Fruit fly (Drosophila melanogaster) whole organism, embryonic: ENCODE measurements around the gene CG45207.

ENCODE experiments used
- Abd-B ChIP-seq: fragments of 200-800 bp; sonication (Bioruptor generic); optimal IDR thresholded peaks from 2 replicates; lab custom pipeline; 2018; ENCODE audit warnings: missing biosample characterization, mild to moderate bottlenecking, missing genetic modification characterization, moderate library complexity
- Bdp1 ChIP-seq: fragments of 200-800 bp; sonication (Bioruptor generic); optimal IDR thresholded peaks from 3 replicates; lab custom pipeline; 2016; ENCODE audit warnings: missing biosample characterization, missing genetic modification characterization
- CG10209 ChIP-seq: fragments of 200-800 bp; sonication (Bioruptor generic); optimal IDR thresholded peaks from 3 replicates; lab custom pipeline; 2017; ENCODE audit warnings: missing biosample characterization, mild to moderate bottlenecking, missing genetic modification characterization, missing genetic modification reagents
- CG10543 ChIP-seq: fragments of 200-800 bp; sonication (Bioruptor generic); optimal IDR thresholded peaks from 3 replicates; lab custom pipeline; 2017; ENCODE audit warnings: missing biosample characterization, mild to moderate bottlenecking, missing genetic modification characterization, moderate library complexity
- CG11085 ChIP-seq: fragments of 200-800 bp; sonication (Bioruptor generic); IDR thresholded peaks from 2 replicates; pipeline ENCODE4 v1.3.6; 2022; ENCODE audit warnings: missing biosample characterization, missing genetic modification characterization
- CG11093 ChIP-seq: fragments of 200-800 bp; sonication (Bioruptor generic); IDR thresholded peaks from 3 replicates; pipeline ENCODE4 v1.3.6; 2022; ENCODE audit warnings: missing biosample characterization, missing genetic modification characterization
- CG12659 ChIP-seq: fragments of 200-800 bp; sonication (Bioruptor generic); optimal IDR thresholded peaks from 3 replicates; lab custom pipeline; 2017; ENCODE audit warnings: mild to moderate bottlenecking, missing biosample characterization, missing genetic modification reagents, missing genetic modification characterization
- CG13296 ChIP-seq: fragments of 200-800 bp; sonication (Bioruptor generic); optimal IDR thresholded peaks from 3 replicates; lab custom pipeline; 2018; ENCODE audit warnings: missing biosample characterization, mild to moderate bottlenecking, missing genetic modification characterization
- CG15269 ChIP-seq: fragments of 200-800 bp; sonication (Bioruptor generic); optimal IDR thresholded peaks from 2 replicates; lab custom pipeline; 2018; ENCODE audit warnings: missing biosample characterization, mild to moderate bottlenecking, missing genetic modification characterization, moderate library complexity
- CG15479 ChIP-seq: fragments of 200-800 bp; sonication (Bioruptor generic); optimal IDR thresholded peaks from 3 replicates; lab custom pipeline; 2019; ENCODE audit warnings: missing biosample characterization, mild to moderate bottlenecking, missing genetic modification characterization, moderate library complexity
- CG1832 ChIP-seq: fragments of 200-800 bp; sonication (Bioruptor generic); optimal IDR thresholded peaks from 2 replicates; lab custom pipeline; 2017; ENCODE audit warnings: missing biosample characterization, mild to moderate bottlenecking, missing genetic modification characterization, inconsistent platforms
- CG3407 ChIP-seq: fragments of 200-800 bp; sonication (Bioruptor generic); optimal IDR thresholded peaks from 2 replicates; lab custom pipeline; 2018; ENCODE audit warnings: missing biosample characterization, mild to moderate bottlenecking, missing genetic modification characterization
- CG4707 ChIP-seq: fragments of 200-800 bp; sonication (Bioruptor generic); optimal IDR thresholded peaks from 2 replicates; lab custom pipeline; 2018; ENCODE audit warnings: missing biosample characterization, mild to moderate bottlenecking, missing genetic modification characterization, moderate library complexity
- CG5953 ChIP-seq: fragments of 200-800 bp; sonication (Bioruptor generic); IDR thresholded peaks from 2 replicates; pipeline ENCODE4 v1.3.6; 2022; ENCODE audit warnings: missing biosample characterization, missing genetic modification characterization
- CG7372 ChIP-seq: fragments of 200-800 bp; sonication (Bioruptor generic); IDR thresholded peaks from 2 replicates; pipeline ENCODE4 v1.3.6; 2022; ENCODE audit warnings: missing biosample characterization, missing genetic modification characterization
- CG7556 ChIP-seq: fragments of 200-800 bp; sonication (Bioruptor generic); optimal IDR thresholded peaks from 2 replicates; lab custom pipeline; 2017; ENCODE audit warnings: missing biosample characterization, mild to moderate bottlenecking, missing genetic modification characterization
- CG7745 ChIP-seq: fragments of 200-800 bp; sonication (Bioruptor generic); optimal IDR thresholded peaks from 2 replicates; lab custom pipeline; 2018; ENCODE audit warnings: missing biosample characterization, mild to moderate bottlenecking, missing genetic modification characterization, moderate library complexity
- CG8388 ChIP-seq: fragments of 200-800 bp; sonication (Bioruptor generic); optimal IDR thresholded peaks from 2 replicates; lab custom pipeline; 2019; ENCODE audit warnings: missing biosample characterization, mild to moderate bottlenecking, missing genetic modification characterization, moderate library complexity
- CG9876 ChIP-seq: fragments of 200-800 bp; sonication (Bioruptor generic); optimal IDR thresholded peaks from 2 replicates; lab custom pipeline; 2016; ENCODE audit warnings: missing biosample characterization, missing genetic modification characterization
- D19B ChIP-seq: fragments of 200-800 bp; sonication (Bioruptor generic); optimal IDR thresholded peaks from 2 replicates; lab custom pipeline; 2017; ENCODE audit warnings: missing biosample characterization, mild to moderate bottlenecking, missing genetic modification characterization
- E2f2 ChIP-seq: fragments of 200-800 bp; sonication (Bioruptor generic); IDR thresholded peaks from 2 replicates; pipeline ENCODE4 v1.3.6; 2022; ENCODE audit warnings: missing biosample characterization, missing genetic modification characterization
- GATAe ChIP-seq: fragments of 200-800 bp; sonication (Bioruptor generic); conservative IDR thresholded peaks from 2 replicates; pipeline ENCODE4 v1.3.6; 2022; ENCODE audit warnings: missing biosample characterization, missing genetic modification characterization
- H15 ChIP-seq: fragments of 200-800 bp; sonication (Bioruptor generic); IDR thresholded peaks from 3 replicates; pipeline ENCODE4 v1.3.6; 2022; ENCODE audit warnings: missing biosample characterization, missing genetic modification characterization
- Hand ChIP-seq: fragments of 200-800 bp; sonication (Bioruptor generic); optimal IDR thresholded peaks from 2 replicates; lab custom pipeline; 2017; ENCODE audit warnings: mild to moderate bottlenecking, missing biosample characterization, missing genetic modification reagents, missing genetic modification characterization
- Hey ChIP-seq: fragments of 200-800 bp; sonication (Bioruptor generic); optimal IDR thresholded peaks from 3 replicates; lab custom pipeline; 2018; ENCODE audit warnings: missing biosample characterization, mild to moderate bottlenecking, missing genetic modification characterization
- Lim3 ChIP-seq: fragments of 200-800 bp; sonication (Bioruptor generic); IDR thresholded peaks from 2 replicates; pipeline ENCODE4 v1.3.6; 2022; ENCODE audit warnings: missing biosample characterization, missing genetic modification characterization
- MESR4 ChIP-seq: fragments of 200-800 bp; sonication (Bioruptor generic); optimal IDR thresholded peaks from 2 replicates; lab custom pipeline; 2018; ENCODE audit warnings: missing biosample characterization, mild to moderate bottlenecking, missing genetic modification characterization, moderate library complexity
- MTF-1 ChIP-seq: fragments of 200-800 bp; sonication (Bioruptor generic); optimal IDR thresholded peaks from 2 replicates; lab custom pipeline; 2018; ENCODE audit warnings: missing biosample characterization, mild to moderate bottlenecking, missing genetic modification characterization, borderline replicate concordance
- Max ChIP-seq: fragments of 200-800 bp; sonication (Bioruptor generic); optimal IDR thresholded peaks from 2 replicates; lab custom pipeline; 2016; ENCODE audit warnings: missing biosample characterization, mild to moderate bottlenecking, missing genetic modification characterization
- Mrtf ChIP-seq: fragments of 200-800 bp; sonication (Bioruptor generic); IDR thresholded peaks from 3 replicates; pipeline ENCODE4 v1.3.6; 2022; ENCODE audit warnings: missing biosample characterization, missing genetic modification characterization
- NC2β ChIP-seq: fragments of 200-800 bp; sonication (Bioruptor generic); optimal IDR thresholded peaks from 2 replicates; lab custom pipeline; 2016; ENCODE audit warnings: missing biosample characterization, missing genetic modification characterization
- Nf-YC ChIP-seq: fragments of 200-800 bp; optimal IDR thresholded peaks from 3 replicates; lab custom pipeline; 2019; ENCODE audit warnings: missing biosample characterization, mild to moderate bottlenecking, missing genetic modification characterization, moderate library complexity
- NfI ChIP-seq: fragments of 200-800 bp; sonication (Bioruptor generic); optimal IDR thresholded peaks from 3 replicates; lab custom pipeline; 2018; ENCODE audit warnings: missing biosample characterization, mild to moderate bottlenecking, missing genetic modification characterization, moderate library complexity
- Side ChIP-seq: fragments of 200-800 bp; sonication (Bioruptor generic); optimal IDR thresholded peaks from 2 replicates; lab custom pipeline; 2016; ENCODE audit warnings: missing biosample characterization, missing genetic modification characterization
- Trl ChIP-seq, 3 experiments: fragments of >200 bp in 2 of 3; fragments of 200-800 bp in 1 of 3; sonication (Bioruptor generic) in 1 of 3; optimal IDR thresholded peaks; 2 replicates in 1 of 3; 3 replicates in 2 of 3; lab custom pipeline; 2016 to 2017; ENCODE audit warnings: missing biosample characterization in 1 of 3, missing genetic modification characterization in 1 of 3
- ci ChIP-seq: fragments of 200-800 bp; sonication (Bioruptor generic); IDR thresholded peaks from 3 replicates; pipeline ENCODE4 v1.3.6; 2022; ENCODE audit warnings: missing biosample characterization, missing genetic modification characterization
- grn ChIP-seq: fragments of 200-800 bp; sonication (Bioruptor generic); optimal IDR thresholded peaks from 3 replicates; lab custom pipeline; 2017; ENCODE audit warnings: missing biosample characterization, missing genetic modification characterization
- gsb ChIP-seq: fragments of 200-800 bp; sonication (Bioruptor generic); IDR thresholded peaks from 2 replicates; pipeline ENCODE4 v1.3.6; 2022; ENCODE audit warnings: missing biosample characterization, missing genetic modification characterization
- ken ChIP-seq: fragments of 200-800 bp; sonication (Bioruptor generic); IDR thresholded peaks from 3 replicates; pipeline ENCODE4 v1.3.6; 2022; ENCODE audit warnings: missing biosample characterization, missing genetic modification characterization
- mld ChIP-seq: fragments of 200-800 bp; sonication (Bioruptor generic); IDR thresholded peaks from 3 replicates; pipeline ENCODE4 v1.3.6; 2022; ENCODE audit warnings: missing biosample characterization, missing genetic modification characterization; ENCODE audit not compliant: partially characterized antibody
- nerfin-2 ChIP-seq: fragments of 200-800 bp; sonication (Bioruptor generic); IDR thresholded peaks from 2 replicates; pipeline ENCODE4 v1.3.6; 2022; ENCODE audit warnings: missing biosample characterization, missing genetic modification characterization; ENCODE audit not compliant: partially characterized antibody
- nmo ChIP-seq: fragments of 200-800 bp; sonication (Bioruptor generic); optimal IDR thresholded peaks from 2 replicates; lab custom pipeline; 2018; ENCODE audit warnings: missing biosample characterization, mild to moderate bottlenecking, missing genetic modification characterization, moderate library complexity
- pnt ChIP-seq: fragments of 200-800 bp; sonication (Bioruptor generic); optimal IDR thresholded peaks from 3 replicates; lab custom pipeline; 2016; ENCODE audit warnings: missing biosample characterization, missing genetic modification characterization
- pzg ChIP-seq: fragments of 200-800 bp; sonication (Bioruptor generic); optimal IDR thresholded peaks from 3 replicates; lab custom pipeline; 2018; ENCODE audit warnings: missing biosample characterization, mild to moderate bottlenecking, missing genetic modification characterization, moderate library complexity
- sens-2 ChIP-seq: fragments of 200-800 bp; sonication (Bioruptor generic); IDR thresholded peaks from 2 replicates; pipeline ENCODE4 v1.3.6; 2022; ENCODE audit warnings: missing biosample characterization, missing genetic modification characterization
- shn ChIP-seq: fragments of 200-800 bp; sonication (Bioruptor generic); optimal IDR thresholded peaks from 3 replicates; lab custom pipeline; 2016; ENCODE audit warnings: missing biosample characterization, missing genetic modification characterization
- tgo ChIP-seq: fragments of 200-800 bp; sonication (Bioruptor generic); IDR thresholded peaks from 3 replicates; pipeline ENCODE4 v1.3.6; 2022; ENCODE audit warnings: missing biosample characterization, missing genetic modification characterization
- vnd ChIP-seq: fragments of 200-800 bp; sonication (Bioruptor generic); IDR thresholded peaks from 3 replicates; pipeline ENCODE4 v1.3.6; 2022; ENCODE audit warnings: missing biosample characterization, missing genetic modification characterization; ENCODE audit not compliant: partially characterized antibody
- wek ChIP-seq: fragments of 200-800 bp; sonication (Bioruptor generic); optimal IDR thresholded peaks from 3 replicates; lab custom pipeline; 2018; ENCODE audit warnings: missing biosample characterization, mild to moderate bottlenecking, missing genetic modification characterization, moderate library complexity

Gene CG45207

dm6 chr3R:15794258-15794727 lies 19.2 kb upstream of the CG45207 start (continued):
- TF ChIP-seq CG7556 (GFP tag; lab: Kevin White, UChicago) (no peak), Hey (tag; lab: Kevin White, UChicago) (peak; percentile 24), Bdp1 (no peak), grn (GFP tag; lab: Kevin White, UChicago) (no peak), ci (peak; percentile 61; the same call in 2 of the 3 replicates), Abd-B (peak; percentile 5), wek (GFP tag; lab: Kevin White, UChicago) (peak; percentile 58), gsb (no peak), Max (peak; percentile 50), sens-2 (GFP tag; lab: Robert Waterston, UW) (no peak), MTF-1 (GFP tag; lab: Kevin White, UChicago) (peak; percentile 51), pzg (GFP tag; lab: Kevin White, UChicago) (no peak), pnt (GFP tag; lab: Kevin White, UChicago) (no peak), CG7372 (GFP tag; lab: Robert Waterston, UW) (no peak), Hand (no peak), H15 (GFP tag; lab: Robert Waterston, UW) (no peak), CG1832 (peak; percentile 50), CG12659 (peak; percentile 41), CG10209 (no peak), Mrtf (no peak), E2f2 (GFP tag; lab: Robert Waterston, UW) (0 out of 2 replicates have a peak, but pooled peaks have one; percentile 28), CG10543 (GFP tag; lab: Kevin White, UChicago) (peak; percentile 70), Lim3 (GFP tag; lab: Robert Waterston, UW) (no peak), CG4707 (GFP tag; lab: Kevin White, UChicago) (no peak), CG11093 (0 out of 3 replicates have a peak, but pooled peaks have one; percentile 18), CG11085 (GFP tag; lab: Robert Waterston, UW) (no peak), ken (no peak), nmo (GFP tag; lab: Kevin White, UChicago) (no peak), NfI (peak; percentile 42), Nf-YC (tag; lab: Kevin White, UChicago) (peak; percentile 39), NC2β (GFP tag; lab: Kevin White, UChicago) (no peak), mld (GFP tag; lab: Robert Waterston, UW) (no peak), GATAe (GFP tag; lab: Robert Waterston, UW) (no peak), CG15269 (tag; lab: Kevin White, UChicago) (peak; percentile 49), MESR4 (GFP tag; lab: Kevin White, UChicago) (peak; percentile 25), CG8388 (GFP tag; lab: Kevin White, UChicago) (peak; percentile 2), shn (GFP tag; lab: Kevin White, UChicago) (no peak), nerfin-2 (no peak), CG13296 (GFP tag; lab: Kevin White, UChicago) (peak; percentile 38), CG15479 (GFP tag; lab: Kevin White, UChicago) (peak; percentile 87), vnd (no peak), D19B (GFP tag; lab: Kevin White, UChicago) (no peak), CG5953 (GFP tag; lab: Robert Waterston, UW) (0 out of 2 replicates have a peak, but pooled peaks have one; percentile 25), Side (no peak), CG9876 (no peak), Trl (optimal IDR thresholded peaks at IDR 0.05; lab: Kevin White, UChicago) (peak in 1 of 2 experiments; percentile 31), Trl (GFP tag; optimal IDR thresholded peaks at IDR 0.05; lab: Kevin White, UChicago) (peak; percentile 57), CG7745 (tag; lab: Kevin White, UChicago) (peak; percentile 13), CG3407 (GFP tag; lab: Kevin White, UChicago) (peak; percentile 13), tgo (GFP tag; lab: Robert Waterston, UW) (no peak)
